Worm (Caenorhabditis elegans) whole organism, L1 larva: ENCODE results near the gene tag-340.

ENCODE experiments used
- Y116A8C.19 ChIP-seq: sonication (generic microtip); optimal IDR thresholded peaks from 2 replicates; lab custom pipeline; 2016; ENCODE audit warnings: missing compliant biosample characterization, missing genetic modification characterization, borderline replicate concordance
- aha-1 ChIP-seq: fragments of 150-350 bp; optimal IDR thresholded peaks from 2 replicates; lab custom pipeline; 2014; ENCODE audit warnings: missing biosample characterization, missing genetic modification characterization
- alr-1 ChIP-seq: fragments of 200-800 bp; sonication (Bioruptor generic); optimal IDR thresholded peaks from 2 replicates; lab custom pipeline; 2018; ENCODE audit warnings: borderline replicate concordance, mild to moderate bottlenecking, missing genetic modification characterization, missing compliant biosample characterization
- aly-2 ChIP-seq: fragments of 150-350 bp; optimal IDR thresholded peaks from 2 replicates; lab custom pipeline; 2014; ENCODE audit warnings: missing biosample characterization, missing genetic modification characterization
- ceh-63 ChIP-seq: fragments of 200-800 bp; sonication (Bioruptor generic); optimal IDR thresholded peaks from 2 replicates; lab custom pipeline; 2018; ENCODE audit warnings: mild to moderate bottlenecking, missing genetic modification characterization, missing compliant biosample characterization
- ceh-8 ChIP-seq: fragments of 200-800 bp; sonication (Bioruptor generic); optimal IDR thresholded peaks from 2 replicates; lab custom pipeline; 2018; ENCODE audit warnings: mild to moderate bottlenecking, missing genetic modification characterization, moderate library complexity, missing compliant biosample characterization
- dpl-1 ChIP-seq, 3 experiments: fragments of 150-350 bp in 2 of 3; sonication (generic microtip) in 1 of 3; optimal IDR thresholded peaks; 2 replicates each; lab custom pipeline; 2014 to 2017; ENCODE audit warnings: missing biosample characterization in 3 of 3, missing genetic modification characterization in 3 of 3, missing genetic modification reagents in 3 of 3
- dsc-1 ChIP-seq: sonication (generic microtip); optimal IDR thresholded peaks from 2 replicates; lab custom pipeline; 2016; ENCODE audit warnings: mild to moderate bottlenecking, missing genetic modification characterization, missing compliant biosample characterization
- efl-1 ChIP-seq, 4 experiments: fragments of 150-350 bp; optimal IDR thresholded peaks in 3 of 4; peaks in 1 of 4; 1 replicate in 1 of 4; 2 replicates in 3 of 4; lab custom pipeline; 2014; ENCODE audit warnings: missing biosample characterization in 2 of 4, missing genetic modification characterization in 2 of 4, missing genetic modification reagents in 2 of 4
- egl-13 ChIP-seq: sonication (generic microtip); optimal IDR thresholded peaks from 2 replicates; lab custom pipeline; 2016; ENCODE audit warnings: missing genotype, missing genetic modification reagents, missing genetic modification characterization, missing compliant biosample characterization
- elt-2 ChIP-seq: sonication (generic microtip); optimal IDR thresholded peaks from 2 replicates; lab custom pipeline; 2016; ENCODE audit warnings: missing genetic modification characterization, mild to moderate bottlenecking, inconsistent platforms, missing compliant biosample characterization, missing genetic modification reagents
- elt-3 ChIP-seq, 6 experiments: fragments of 150-350 bp in 1 of 6; sonication (generic microtip); optimal IDR thresholded peaks; 2 replicates each; lab custom pipeline; 2017 to 2018; ENCODE audit warnings: missing biosample characterization in 6 of 6, missing genetic modification characterization in 6 of 6, inconsistent platforms in 1 of 6
- ets-5 ChIP-seq: fragments of 200-800 bp; sonication (Bioruptor generic); IDR thresholded peaks from 2 replicates; pipeline ENCODE4 v1.3.6; 2022; ENCODE audit warnings: missing genetic modification characterization, missing compliant biosample characterization
- fkh-10 ChIP-seq: sonication (generic microtip); optimal IDR thresholded peaks from 2 replicates; lab custom pipeline; 2017; ENCODE audit warnings: missing biosample characterization, missing genetic modification reagents, missing genetic modification characterization
- fkh-4 ChIP-seq: sonication (generic microtip); optimal IDR thresholded peaks from 2 replicates; lab custom pipeline; 2016; ENCODE audit warnings: missing compliant biosample characterization, missing genetic modification characterization, borderline replicate concordance
- fos-1 ChIP-seq: fragments of 150-350 bp; optimal IDR thresholded peaks from 2 replicates; lab custom pipeline; 2014; ENCODE audit warnings: missing biosample characterization, missing genetic modification characterization
- hlh-17 ChIP-seq: fragments of 200-800 bp; sonication (Bioruptor generic); optimal IDR thresholded peaks from 2 replicates; lab custom pipeline; 2018; ENCODE audit warnings: missing genetic modification characterization, mild to moderate bottlenecking, missing compliant biosample characterization, moderate library complexity, borderline replicate concordance
- hlh-4 ChIP-seq: sonication (generic microtip); optimal IDR thresholded peaks from 2 replicates; lab custom pipeline; 2016; ENCODE audit warnings: mild to moderate bottlenecking, missing genetic modification characterization, missing compliant biosample characterization
- irx-1 ChIP-seq: sonication (generic microtip); optimal IDR thresholded peaks from 2 replicates; lab custom pipeline; 2016; ENCODE audit warnings: missing genetic modification characterization, missing compliant biosample characterization
- isw-1 ChIP-seq: fragments of 200-800 bp; sonication (Bioruptor generic); IDR thresholded peaks from 2 replicates; pipeline ENCODE4 v1.3.6; 2022; ENCODE audit warnings: missing genetic modification characterization, missing compliant biosample characterization
- lin-13 ChIP-seq: fragments of 150-350 bp; optimal IDR thresholded peaks from 2 replicates; lab custom pipeline; 2014; ENCODE audit warnings: missing biosample characterization, missing genetic modification reagents, missing genetic modification characterization
- lin-14 ChIP-seq: fragments of 200-800 bp; sonication (Bioruptor generic); optimal IDR thresholded peaks from 2 replicates; lab custom pipeline; 2018; ENCODE audit warnings: mild to moderate bottlenecking, missing genetic modification characterization, moderate library complexity, missing compliant biosample characterization
- lin-15B ChIP-seq: fragments of 150-350 bp; sonication (generic microtip); optimal IDR thresholded peaks from 3 replicates; lab custom pipeline; 2014; ENCODE audit warnings: missing biosample characterization, missing genetic modification characterization
- mep-1 ChIP-seq: fragments of 150-350 bp; optimal IDR thresholded peaks from 2 replicates; lab custom pipeline; 2014; ENCODE audit warnings: missing biosample characterization, missing genetic modification characterization
- nhr-11 ChIP-seq: fragments of 150-350 bp; optimal IDR thresholded peaks from 2 replicates; lab custom pipeline; 2014; ENCODE audit warnings: missing biosample characterization, missing genetic modification characterization
- nhr-12 ChIP-seq: sonication (generic microtip); optimal IDR thresholded peaks from 2 replicates; lab custom pipeline; 2017; ENCODE audit warnings: missing biosample characterization, missing genetic modification characterization
- nhr-237 ChIP-seq: fragments of 150-350 bp; optimal IDR thresholded peaks from 2 replicates; lab custom pipeline; 2014; ENCODE audit warnings: missing biosample characterization, missing genetic modification characterization
- nhr-28 ChIP-seq: fragments of 150-350 bp; optimal IDR thresholded peaks from 2 replicates; lab custom pipeline; 2014; ENCODE audit warnings: missing biosample characterization, missing genetic modification characterization
- nhr-47 ChIP-seq: sonication (generic microtip); optimal IDR thresholded peaks from 2 replicates; lab custom pipeline; 2016; ENCODE audit warnings: mild to moderate bottlenecking, missing genetic modification characterization, moderate library complexity, missing compliant biosample characterization
- nhr-76 ChIP-seq: sonication (generic microtip); optimal IDR thresholded peaks from 2 replicates; lab custom pipeline; 2017; ENCODE audit warnings: missing biosample characterization, missing genetic modification characterization
- nhr-77 ChIP-seq: fragments of 150-350 bp; optimal IDR thresholded peaks from 2 replicates; lab custom pipeline; 2014; ENCODE audit warnings: missing biosample characterization, missing genetic modification characterization
- nhr-85 ChIP-seq: sonication (generic microtip); peaks from one replicate; lab custom pipeline; 2016; ENCODE audit warnings: missing genetic modification characterization, inconsistent platforms, missing compliant biosample characterization
- pax-3 ChIP-seq: fragments of 200-800 bp; sonication (Bioruptor generic); optimal IDR thresholded peaks from 2 replicates; lab custom pipeline; 2018; ENCODE audit warnings: mild to moderate bottlenecking, missing genetic modification characterization, moderate library complexity, missing compliant biosample characterization
- rnt-1 ChIP-seq: sonication (generic microtip); optimal IDR thresholded peaks from 2 replicates; lab custom pipeline; 2016; ENCODE audit warnings: mild to moderate bottlenecking, missing genetic modification characterization, moderate library complexity, missing compliant biosample characterization
- skn-1 ChIP-seq: fragments of 150-350 bp; optimal IDR thresholded peaks from 2 replicates; lab custom pipeline; 2014; ENCODE audit warnings: missing biosample characterization, missing genetic modification characterization
- snpc-4 ChIP-seq: fragments of 150-350 bp; optimal IDR thresholded peaks from 2 replicates; lab custom pipeline; 2014; ENCODE audit warnings: missing biosample characterization, missing genetic modification characterization
- sox-4 ChIP-seq: sonication (generic microtip); optimal IDR thresholded peaks from 2 replicates; lab custom pipeline; 2016; ENCODE audit warnings: missing genetic modification characterization, missing compliant biosample characterization
- sptf-1 ChIP-seq: fragments of 150-350 bp; optimal IDR thresholded peaks from 2 replicates; lab custom pipeline; 2014; ENCODE audit warnings: missing biosample characterization, missing genetic modification characterization
- sup-37 ChIP-seq: fragments of 200-800 bp; sonication (Bioruptor generic); optimal IDR thresholded peaks from 2 replicates; lab custom pipeline; 2018; ENCODE audit warnings: mild to moderate bottlenecking, missing genetic modification characterization, missing compliant biosample characterization
- swsn-7 ChIP-seq: sonication (generic microtip); optimal IDR thresholded peaks from 2 replicates; lab custom pipeline; 2016; ENCODE audit warnings: missing genetic modification characterization, missing compliant biosample characterization
- tbx-2 ChIP-seq: sonication (generic microtip); optimal IDR thresholded peaks from 2 replicates; lab custom pipeline; 2016; ENCODE audit warnings: missing genetic modification characterization, missing compliant biosample characterization
- unc-86 ChIP-seq: sonication (generic microtip); optimal IDR thresholded peaks from 2 replicates; lab custom pipeline; 2016; ENCODE audit warnings: missing genetic modification characterization, missing compliant biosample characterization
- unc-98 ChIP-seq: fragments of 200-800 bp; sonication (Bioruptor generic); IDR thresholded peaks from 2 replicates; pipeline ENCODE4 v1.3.6; 2022; ENCODE audit warnings: missing genetic modification characterization, missing compliant biosample characterization
- vab-15 ChIP-seq: sonication (generic microtip); optimal IDR thresholded peaks from 2 replicates; lab custom pipeline; 2017; ENCODE audit warnings: missing genotype, mild to moderate bottlenecking, missing genetic modification characterization, missing compliant biosample characterization
- xbp-1 ChIP-seq: sonication (generic microtip); optimal IDR thresholded peaks from 2 replicates; lab custom pipeline; 2016; ENCODE audit warnings: missing genetic modification characterization, missing compliant biosample characterization
- ztf-4 ChIP-seq: fragments of 150-350 bp; optimal IDR thresholded peaks from 2 replicates; lab custom pipeline; 2014; ENCODE audit warnings: missing biosample characterization, missing genetic modification characterization

Gene tag-340

DNA sequence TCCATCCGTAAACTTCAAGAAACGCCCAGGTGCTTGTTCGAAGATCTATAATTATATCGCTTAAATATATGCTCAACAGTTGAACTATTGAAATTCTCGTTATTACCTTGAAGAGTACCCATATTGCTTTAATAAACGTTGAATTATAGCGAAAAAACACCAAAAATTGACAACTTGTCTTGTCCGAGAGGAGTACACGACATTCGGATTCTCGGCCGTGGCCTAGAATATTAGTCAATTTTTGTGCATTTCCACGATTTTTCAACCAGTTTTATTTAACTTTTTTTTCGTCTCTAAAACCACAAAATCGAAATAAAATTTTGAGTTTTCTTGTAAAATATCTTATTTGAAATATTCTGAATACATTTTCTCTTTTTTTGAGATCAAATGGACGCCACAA, 12.0 kb downstream of the tag-340 start, which contains the start of the genes F26F4.9 and cee-1 (continued):
- TF ChIP-seq sox-4, result peak; percentile 87
- TF ChIP-seq ets-5, result no peak
- no peak for TF ChIP-seq nhr-77
- TF ChIP-seq hlh-4 (tag; lab: Kevin White, UChicago), result peak; percentile 22

DNA sequence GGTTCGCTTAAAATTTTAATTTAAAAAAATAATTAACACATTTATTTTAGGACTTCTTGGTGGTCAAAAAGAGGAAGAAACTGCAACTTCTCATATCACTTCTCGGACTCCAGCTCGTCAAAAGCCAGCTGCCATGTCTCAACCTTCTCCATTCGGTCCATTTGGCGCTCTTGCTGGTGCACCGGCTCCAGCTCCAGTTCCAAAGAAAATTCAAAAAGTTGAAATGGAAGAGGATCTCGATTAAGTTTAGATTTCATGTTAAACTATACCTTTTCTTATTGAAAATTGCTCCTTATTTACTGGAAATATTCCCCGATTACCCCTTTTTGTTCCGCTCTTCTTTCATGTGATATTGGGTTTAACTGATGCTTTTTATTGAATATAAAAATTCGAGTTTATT, 13.4 kb downstream of the tag-340 start:
- TF ChIP-seq aha-1, result no peak
- TF ChIP-seq fos-1 (tag; lab: Kevin White, UChicago), result no peak
- no peak for TF ChIP-seq fkh-4
- TF ChIP-seq irx-1 (tag; lab: Kevin White, UChicago), result no peak

DNA sequence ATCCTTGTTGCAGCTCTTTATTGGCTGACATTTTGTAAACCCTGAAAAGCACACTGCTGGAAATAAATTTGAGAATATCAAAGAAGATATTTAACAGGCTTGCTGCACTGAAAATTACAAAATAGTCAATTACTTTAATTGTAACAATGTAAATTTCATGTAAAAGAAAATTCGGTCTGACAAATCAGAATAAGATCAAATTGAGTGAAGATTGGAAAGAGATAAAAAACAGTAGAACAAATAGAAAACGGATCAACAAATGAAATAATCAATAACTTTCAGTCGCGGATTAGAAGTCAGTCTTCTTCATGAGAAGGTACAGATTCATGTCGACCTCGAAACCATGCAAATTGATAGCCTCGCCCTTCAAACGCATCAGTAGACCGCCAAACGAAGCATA, 16.8 kb downstream of the tag-340 start, which contains the start of gene rars-1:
rars-1 (minus strand) TSS at position 101 of the 400 bp plus-strand sequence.
- no peak for TF ChIP-seq xbp-1 (tag; lab: Kevin White, UChicago)
- no peak for TF ChIP-seq efl-1 (optimal IDR thresholded peaks at IDR 0.05; lab: Kevin White, UChicago)
- peak in 1 of 2 experiments; percentile 52 for TF ChIP-seq efl-1 (GFP tag; optimal IDR thresholded peaks at IDR 0.05 in 1 of 2; lab: Kevin White, UChicago)

ce11 chrIII:4917960-4918712, 17.8 kb downstream of the tag-340 start, which contains the start of gene rpb-8:
rpb-8 (minus strand) TSS chrIII:4918008.
- peak; percentile 52 for TF ChIP-seq nhr-47
- TF ChIP-seq mep-1 (tag; lab: Kevin White, UChicago), result no peak
- no peak for TF ChIP-seq Y116A8C.19 (tag; lab: Kevin White, UChicago)
- peak; percentile 74 for TF ChIP-seq rnt-1 (tag; lab: Kevin White, UChicago)
- no peak for TF ChIP-seq alr-1 (tag; lab: Kevin White, UChicago)
- peak in 1 of 6 experiments; percentile 23 for TF ChIP-seq elt-3 (tag; optimal IDR thresholded peaks at IDR 0.05; lab: Kevin White, UChicago)
- TF ChIP-seq snpc-4, result no peak
- TF ChIP-seq sptf-1 (tag; lab: Kevin White, UChicago), result no peak
- TF ChIP-seq dpl-1 (GFP tag; optimal IDR thresholded peaks at IDR 0.05; lab: Kevin White, UChicago), result peak; percentile 90 to 95 (median 90)
- TF ChIP-seq aha-1, result no peak
- no peak for TF ChIP-seq ceh-8
- TF ChIP-seq vab-15, result no peak
- peak; percentile 38 for TF ChIP-seq tbx-2 (tag; lab: Kevin White, UChicago)
- TF ChIP-seq nhr-237 (tag; lab: Kevin White, UChicago), result no peak
- TF ChIP-seq nhr-11 (tag; lab: Kevin White, UChicago), result no peak
- TF ChIP-seq pax-3 (tag; lab: Kevin White, UChicago), result no peak
- TF ChIP-seq nhr-76, result no peak
- TF ChIP-seq sup-37, result no peak
- peak; percentile 2; the same call in 1 of the 2 replicates for TF ChIP-seq isw-1
- TF ChIP-seq skn-1 (tag; lab: Kevin White, UChicago), result peak; percentile 53
- no peak for TF ChIP-seq unc-98 (GFP tag; lab: Robert Waterston, UW)
- TF ChIP-seq nhr-28, result no peak
- TF ChIP-seq hlh-17, result no peak
- no peak for TF ChIP-seq nhr-12 (tag; lab: Kevin White, UChicago)
- TF ChIP-seq lin-13 (GFP tag; lab: Kevin White, UChicago), result peak; percentile 38
- TF ChIP-seq elt-2 (tag; lab: Kevin White, UChicago), result no peak
- TF ChIP-seq nhr-85 (tag; lab: Kevin White, UChicago), result no peak
- TF ChIP-seq egl-13, result no peak
- peak; percentile 46 for TF ChIP-seq lin-15B (tag; lab: Kevin White, UChicago)
- TF ChIP-seq aly-2 (tag; lab: Kevin White, UChicago), result no peak
- TF ChIP-seq unc-86 (tag; lab: Kevin White, UChicago), result no peak
- TF ChIP-seq lin-14 (GFP tag; lab: Kevin White, UChicago), result no peak
- no peak for TF ChIP-seq ceh-63 (GFP tag; lab: Kevin White, UChicago)
- TF ChIP-seq fkh-10 (GFP tag; lab: Kevin White, UChicago), result no peak
- peak; percentile 29 for TF ChIP-seq swsn-7
- peak; percentile 7 for TF ChIP-seq ztf-4 (tag; lab: Kevin White, UChicago)
- no peak for TF ChIP-seq fkh-4
- no peak for TF ChIP-seq dsc-1 (tag; lab: Kevin White, UChicago)
